Fruit fly (Drosophila melanogaster): ENCODE measurements around the gene dbr.

DNA sequence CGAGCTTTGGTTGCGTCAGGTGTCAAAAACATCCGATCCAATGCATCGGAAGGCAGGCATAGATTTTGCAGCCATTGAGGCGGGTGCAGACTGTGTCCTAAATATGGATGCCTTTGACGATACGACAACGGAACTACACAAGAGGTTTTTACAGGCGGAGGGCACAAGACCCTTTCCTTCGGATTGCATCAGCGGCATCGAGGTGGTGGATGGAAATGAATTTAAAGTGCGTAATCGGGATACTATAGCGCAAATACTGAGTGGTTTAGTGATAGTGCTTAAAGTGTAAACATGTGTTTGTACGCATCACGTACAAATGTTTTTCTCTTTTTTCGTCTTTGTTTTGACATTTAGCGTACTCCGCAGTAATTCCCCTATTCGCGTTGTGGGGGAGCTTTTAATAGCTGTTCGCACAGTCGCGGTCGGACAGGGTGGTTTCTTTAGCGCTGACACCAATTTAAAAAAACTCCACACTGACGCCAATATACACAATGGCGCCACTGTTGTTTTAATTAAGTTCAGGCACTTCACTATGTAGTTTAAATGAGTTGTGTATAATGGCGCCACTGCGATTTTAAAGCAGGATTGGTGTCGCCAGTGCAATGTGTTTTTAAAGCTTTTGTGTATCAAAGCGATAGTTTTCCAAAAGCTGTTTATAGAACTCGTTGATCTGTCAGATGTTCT lies 6.6 kb downstream of the dbr start:
- TF ChIP-seq D1 (tag; optimal IDR thresholded peaks at IDR 0.05) (no peak), EcR (GFP tag; optimal IDR thresholded peaks at IDR 0.05) (no peak), gl (tag; optimal IDR thresholded peaks at IDR 0.05) (no peak), rn (GFP tag; IDR thresholded peaks at IDR 0.05) (no peak), CG17806 (tag; optimal IDR thresholded peaks at IDR 0.05) (no peak), Ets98B (GFP tag; IDR thresholded peaks at IDR 0.05) (no peak; the same call in 1 of the 2 replicates), Pif1B (GFP tag; optimal IDR thresholded peaks at IDR 0.05) (no peak), fd96Ca (GFP tag; IDR thresholded peaks at IDR 0.05) (no peak), CG9948 (tag; optimal IDR thresholded peaks at IDR 0.05) (no peak), Snoo (tag; optimal IDR thresholded peaks at IDR 0.05) (no peak), CG34367 (tag; optimal IDR thresholded peaks at IDR 0.05) (no peak), Pif1A (GFP tag; optimal IDR thresholded peaks at IDR 0.05) (no peak)

All from whole organism, pupa.